Fruit fly (Drosophila melanogaster) whole organism, embryonic: ENCODE measurements around the gene PRL-1.

ENCODE experiments used
- Awh ChIP-seq: fragments of 200-800 bp; sonication (Bioruptor generic); IDR thresholded peaks from 2 replicates; pipeline ENCODE4, ENCODE4 v1.3.6; 2022; ENCODE audit warnings: missing biosample characterization, missing genetic modification characterization
- CG10267 ChIP-seq: fragments of 200-800 bp; sonication (Bioruptor generic); optimal IDR thresholded peaks from 2 replicates; lab custom pipeline; 2018; ENCODE audit warnings: missing biosample characterization, mild to moderate bottlenecking, missing genetic modification characterization, moderate library complexity
- CG10274 ChIP-seq: fragments of 200-800 bp; sonication (Bioruptor generic); optimal IDR thresholded peaks from 3 replicates; lab custom pipeline; 2017; ENCODE audit warnings: missing biosample characterization, mild to moderate bottlenecking, missing genetic modification characterization
- CG10462 ChIP-seq: fragments of 200-800 bp; sonication (Bioruptor generic); optimal IDR thresholded peaks from 2 replicates; lab custom pipeline; 2016; ENCODE audit warnings: missing biosample characterization, missing genetic modification characterization
- CG10543 ChIP-seq: fragments of 200-800 bp; sonication (Bioruptor generic); optimal IDR thresholded peaks from 3 replicates; lab custom pipeline; 2017; ENCODE audit warnings: missing biosample characterization, mild to moderate bottlenecking, missing genetic modification characterization, moderate library complexity
- CG12299 ChIP-seq: fragments of 200-800 bp; sonication (Bioruptor generic); optimal IDR thresholded peaks from 2 replicates; lab custom pipeline; 2018; ENCODE audit warnings: missing biosample characterization, mild to moderate bottlenecking, missing genetic modification characterization
- CG12942 ChIP-seq: fragments of 200-800 bp; sonication (Bioruptor generic); optimal IDR thresholded peaks from 3 replicates; lab custom pipeline; 2016; ENCODE audit warnings: missing biosample characterization, missing genetic modification characterization
- CG13424 ChIP-seq: fragments of 200-800 bp; sonication (Bioruptor generic); optimal IDR thresholded peaks from 2 replicates; lab custom pipeline; 2019; ENCODE audit warnings: missing biosample characterization, mild to moderate bottlenecking, missing genetic modification characterization, moderate library complexity
- CG15073 ChIP-seq: fragments of 200-800 bp; sonication (Bioruptor generic); optimal IDR thresholded peaks from 2 replicates; lab custom pipeline; 2016; ENCODE audit warnings: missing biosample characterization, missing genetic modification characterization
- CG1529 ChIP-seq: fragments of 200-800 bp; sonication (Bioruptor generic); optimal IDR thresholded peaks from 3 replicates; lab custom pipeline; 2018; ENCODE audit warnings: missing biosample characterization, missing genetic modification characterization
- CG1603 ChIP-seq: fragments of 200-800 bp; sonication (Bioruptor generic); optimal IDR thresholded peaks from 2 replicates; lab custom pipeline; 2019; ENCODE audit warnings: missing biosample characterization, mild to moderate bottlenecking, missing genetic modification characterization, moderate library complexity
- CG1792 ChIP-seq: fragments of 200-800 bp; sonication (Bioruptor generic); optimal IDR thresholded peaks from 2 replicates; lab custom pipeline; 2016; ENCODE audit warnings: missing biosample characterization, missing genetic modification characterization
- CG2129 ChIP-seq: fragments of 200-800 bp; sonication (Bioruptor generic); IDR thresholded peaks from 2 replicates; pipeline ENCODE4 v1.3.6; 2022; ENCODE audit warnings: missing biosample characterization, missing genetic modification characterization; ENCODE audit not compliant: partially characterized antibody
- CG32767 ChIP-seq: fragments of 200-800 bp; sonication (Bioruptor generic); IDR thresholded peaks from 2 replicates; pipeline ENCODE4 v1.3.6; 2022; ENCODE audit warnings: missing biosample characterization, missing genetic modification characterization
- CG8089 ChIP-seq: fragments of 200-800 bp; sonication (Bioruptor generic); optimal IDR thresholded peaks from 3 replicates; lab custom pipeline; 2016; ENCODE audit warnings: missing biosample characterization, missing genetic modification characterization
- CG8290 ChIP-seq, 3 experiments: fragments of 200-800 bp; sonication (Bioruptor generic); optimal IDR thresholded peaks; 2 replicates each; lab custom pipeline; 2016 to 2019; ENCODE audit warnings: missing biosample characterization in 3 of 3, missing genetic modification characterization in 3 of 3, mild to moderate bottlenecking in 2 of 3, moderate library complexity in 1 of 3
- CG8388 ChIP-seq: fragments of 200-800 bp; sonication (Bioruptor generic); optimal IDR thresholded peaks from 2 replicates; lab custom pipeline; 2019; ENCODE audit warnings: missing biosample characterization, mild to moderate bottlenecking, missing genetic modification characterization, moderate library complexity
- CG9817 ChIP-seq: fragments of 200-800 bp; sonication (Bioruptor generic); optimal IDR thresholded peaks from 2 replicates; lab custom pipeline; 2018; ENCODE audit warnings: missing biosample characterization, mild to moderate bottlenecking, missing genetic modification characterization, moderate library complexity
- CHES-1-like ChIP-seq: fragments of 200-800 bp; sonication (Bioruptor generic); optimal IDR thresholded peaks from 2 replicates; lab custom pipeline; 2016; ENCODE audit warnings: missing biosample characterization, missing genetic modification characterization
- D ChIP-seq, 2 experiments: fragments of 200-800 bp in 1 of 2; fragments of >200 bp in 1 of 2; sonication (Bioruptor generic) in 1 of 2; optimal IDR thresholded peaks; 2 replicates in 1 of 2; 3 replicates in 1 of 2; lab custom pipeline; 2017; ENCODE audit warnings: mild to moderate bottlenecking in 1 of 2, missing biosample characterization in 1 of 2, missing genetic modification characterization in 1 of 2, missing genetic modification reagents in 1 of 2
- D19B ChIP-seq: fragments of 200-800 bp; sonication (Bioruptor generic); optimal IDR thresholded peaks from 2 replicates; lab custom pipeline; 2017; ENCODE audit warnings: missing biosample characterization, mild to moderate bottlenecking, missing genetic modification characterization
- HLH4C ChIP-seq: fragments of 200-800 bp; sonication (Bioruptor generic); IDR thresholded peaks from 3 replicates; pipeline ENCODE4 v1.3.6; 2022; ENCODE audit warnings: missing biosample characterization, missing genetic modification characterization; ENCODE audit not compliant: partially characterized antibody
- HmgD ChIP-seq: fragments of 200-800 bp; sonication (Bioruptor generic); optimal IDR thresholded peaks from 3 replicates; lab custom pipeline; 2016; ENCODE audit warnings: missing biosample characterization, missing genetic modification characterization
- MESR4 ChIP-seq: fragments of 200-800 bp; sonication (Bioruptor generic); optimal IDR thresholded peaks from 2 replicates; lab custom pipeline; 2018; ENCODE audit warnings: missing biosample characterization, mild to moderate bottlenecking, missing genetic modification characterization, moderate library complexity
- Myb ChIP-seq: fragments of 200-800 bp; sonication (Bioruptor generic); optimal IDR thresholded peaks from 2 replicates; lab custom pipeline; 2016; ENCODE audit warnings: missing biosample characterization, missing genetic modification characterization
- NFAT ChIP-seq: fragments of 200-800 bp; sonication (Bioruptor generic); IDR thresholded peaks from 2 replicates; pipeline ENCODE4 v1.3.6; 2022; ENCODE audit warnings: missing biosample characterization, missing genetic modification characterization
- Nf-YB ChIP-seq: fragments of 200-800 bp; sonication (Bioruptor generic); optimal IDR thresholded peaks from 3 replicates; lab custom pipeline; 2019; ENCODE audit warnings: missing biosample characterization, mild to moderate bottlenecking, missing genetic modification characterization, moderate library complexity
- Ptx1 ChIP-seq: fragments of 200-800 bp; sonication (Bioruptor generic); IDR thresholded peaks from 2 replicates; pipeline ENCODE4 v1.3.6; 2022; ENCODE audit warnings: missing biosample characterization, missing genetic modification characterization
- Stat92E ChIP-seq, 3 experiments: fragments of >200 bp in 2 of 3; fragments of 200-800 bp in 1 of 3; sonication (Bioruptor generic) in 1 of 3; optimal IDR thresholded peaks; 2 replicates each; lab custom pipeline; 2017 to 2019; ENCODE audit warnings: missing biosample characterization in 3 of 3, missing genetic modification characterization in 3 of 3, mild to moderate bottlenecking in 1 of 3, moderate library complexity in 1 of 3
- ase ChIP-seq: fragments of 200-800 bp; sonication (Bioruptor generic); IDR thresholded peaks from 3 replicates; pipeline ENCODE4 v1.3.6; 2022; ENCODE audit warnings: missing biosample characterization, missing genetic modification characterization
- chif ChIP-seq, 2 experiments: fragments of 200-800 bp; sonication (Bioruptor generic); optimal IDR thresholded peaks; 3 replicates each; lab custom pipeline; 2016; ENCODE audit warnings: missing biosample characterization in 2 of 2, missing genetic modification characterization in 2 of 2
- croc ChIP-seq: fragments of 200-800 bp; sonication (Bioruptor generic); conservative IDR thresholded peaks from 3 replicates; pipeline ENCODE4 v1.3.6; 2022; ENCODE audit warnings: missing biosample characterization, missing genetic modification characterization
- crol ChIP-seq: fragments of 200-800 bp; sonication (Bioruptor generic); IDR thresholded peaks from 2 replicates; pipeline ENCODE4 v1.3.6; 2022; ENCODE audit warnings: missing biosample characterization, missing genetic modification characterization
- dan ChIP-seq: fragments of 200-800 bp; sonication (Bioruptor generic); IDR thresholded peaks from 2 replicates; pipeline ENCODE4 v1.3.6; 2022; ENCODE audit warnings: missing biosample characterization, missing genetic modification characterization
- dm ChIP-seq: fragments of 200-800 bp; sonication (Bioruptor generic); optimal IDR thresholded peaks from 3 replicates; lab custom pipeline; 2016; ENCODE audit warnings: missing biosample characterization, missing genetic modification characterization
- fd3F ChIP-seq: fragments of 200-800 bp; sonication (Bioruptor generic); optimal IDR thresholded peaks from 2 replicates; lab custom pipeline; 2018; ENCODE audit warnings: missing biosample characterization, mild to moderate bottlenecking, missing genetic modification characterization, moderate library complexity
- gcm ChIP-seq: fragments of 200-800 bp; sonication (Bioruptor generic); optimal IDR thresholded peaks from 2 replicates; lab custom pipeline; 2019; ENCODE audit warnings: missing biosample characterization, mild to moderate bottlenecking, missing genetic modification characterization, moderate library complexity
- her ChIP-seq: fragments of 200-800 bp; sonication (Bioruptor generic); optimal IDR thresholded peaks from 2 replicates; lab custom pipeline; 2016; ENCODE audit warnings: missing biosample characterization, missing genetic modification characterization
- jumu ChIP-seq: fragments of 200-800 bp; sonication (Bioruptor generic); optimal IDR thresholded peaks from 3 replicates; lab custom pipeline; 2016; ENCODE audit warnings: missing biosample characterization, missing genetic modification characterization
- lab ChIP-seq: fragments of 200-800 bp; sonication (Bioruptor generic); optimal IDR thresholded peaks from 3 replicates; lab custom pipeline; 2017; ENCODE audit warnings: missing biosample characterization, missing genetic modification characterization, mild to moderate bottlenecking, moderate library complexity, missing genetic modification reagents
- mam ChIP-seq: fragments of 200-800 bp; sonication (Bioruptor generic); optimal IDR thresholded peaks from 3 replicates; lab custom pipeline; 2016; ENCODE audit warnings: missing biosample characterization, missing genetic modification characterization
- nau ChIP-seq: fragments of 200-800 bp; sonication (Bioruptor generic); optimal IDR thresholded peaks from 3 replicates; lab custom pipeline; 2017; ENCODE audit warnings: missing biosample characterization, mild to moderate bottlenecking, missing genetic modification characterization, missing genetic modification reagents
- oc ChIP-seq: fragments of 200-800 bp; sonication (Bioruptor generic); optimal IDR thresholded peaks from 2 replicates; lab custom pipeline; 2018; ENCODE audit warnings: missing biosample characterization, mild to moderate bottlenecking, missing genetic modification characterization, moderate library complexity
- pho ChIP-seq: fragments of 200-800 bp; sonication (Bioruptor generic); optimal IDR thresholded peaks from 2 replicates; lab custom pipeline; 2016; ENCODE audit warnings: missing biosample characterization, missing genetic modification characterization
- psq ChIP-seq: fragments of 200-800 bp; sonication (Bioruptor generic); optimal IDR thresholded peaks from 2 replicates; lab custom pipeline; 2017; ENCODE audit warnings: missing biosample characterization, missing genetic modification characterization
- scrt ChIP-seq: fragments of 200-800 bp; sonication (Bioruptor generic); optimal IDR thresholded peaks from 2 replicates; lab custom pipeline; 2018; ENCODE audit warnings: missing biosample characterization, mild to moderate bottlenecking, missing genetic modification characterization, moderate library complexity
- sima ChIP-seq: fragments of 200-800 bp; sonication (Bioruptor generic); optimal IDR thresholded peaks from 2 replicates; lab custom pipeline; 2016; ENCODE audit warnings: missing biosample characterization, missing genetic modification characterization
- tap ChIP-seq: fragments of 200-800 bp; optimal IDR thresholded peaks from 3 replicates; lab custom pipeline; 2019; ENCODE audit warnings: missing biosample characterization, mild to moderate bottlenecking, missing genetic modification characterization, moderate library complexity
- trh ChIP-seq: fragments of 200-800 bp; sonication (Bioruptor generic); optimal IDR thresholded peaks from 2 replicates; lab custom pipeline; 2016; ENCODE audit warnings: missing biosample characterization, missing genetic modification characterization

Gene PRL-1

dm6 chr2L:16279774-16280252, 22.4 kb upstream of the PRL-1 start (continued):
- TF ChIP-seq sima (GFP tag; lab: Kevin White, UChicago): peak; percentile 51
- peak; percentile 75 for TF ChIP-seq CG12299 (tag; lab: Kevin White, UChicago)
- peak; percentile 89 for TF ChIP-seq CG10267
- peak; percentile 40 for TF ChIP-seq pho
- TF ChIP-seq her (GFP tag; lab: Kevin White, UChicago): peak; percentile 58
- TF ChIP-seq CG8290 (GFP tag; optimal IDR thresholded peaks at IDR 0.05; lab: Kevin White, UChicago): peak; percentile 73
- peak; percentile 64 to 75 for TF ChIP-seq CG8290 (tag; optimal IDR thresholded peaks at IDR 0.05; lab: Kevin White, UChicago)
- TF ChIP-seq CG1603 (tag; lab: Kevin White, UChicago): peak; percentile 87
- TF ChIP-seq CG13424: peak; percentile 95
- peak; percentile 84 for TF ChIP-seq CG32767 (GFP tag; lab: Robert Waterston, UW)
- peak; percentile 79 for TF ChIP-seq CG9817 (tag; lab: Kevin White, UChicago)
- peak; percentile 71; the same call in 2 of the 3 replicates for TF ChIP-seq ase (GFP tag; lab: Robert Waterston, UW)
- no peak for TF ChIP-seq HLH4C (GFP tag; lab: Robert Waterston, UW)
- peak; percentile 94 for TF ChIP-seq CG8388 (GFP tag; lab: Kevin White, UChicago)
- TF ChIP-seq Nf-YB (GFP tag; lab: Kevin White, UChicago): peak; percentile 80
- peak; percentile 81 for TF ChIP-seq trh (GFP tag; lab: Kevin White, UChicago)
- peak; percentile 81 for TF ChIP-seq psq (GFP tag; lab: Kevin White, UChicago)
- no peak for TF ChIP-seq Stat92E (GFP tag; optimal IDR thresholded peaks at IDR 0.05; lab: Kevin White, UChicago)
- peak; percentile 89 for TF ChIP-seq oc (tag; lab: Kevin White, UChicago)
- peak; percentile 65 for TF ChIP-seq CG15073
- peak; percentile 77 for TF ChIP-seq CHES-1-like
- peak; percentile 86 to 94 for TF ChIP-seq chif (GFP tag; optimal IDR thresholded peaks at IDR 0.05; lab: Kevin White, UChicago)
- TF ChIP-seq nau (GFP tag; lab: Kevin White, UChicago): peak; percentile 93
- peak; percentile 92 for TF ChIP-seq tap (tag; lab: Kevin White, UChicago)
- peak; percentile 74 for TF ChIP-seq scrt (GFP tag; lab: Kevin White, UChicago)
- peak; percentile 24 for TF ChIP-seq MESR4 (GFP tag; lab: Kevin White, UChicago)
- TF ChIP-seq HmgD (GFP tag; lab: Kevin White, UChicago): no peak
- peak; percentile 66 for TF ChIP-seq CG10543 (GFP tag; lab: Kevin White, UChicago)
- TF ChIP-seq CG10462 (GFP tag; lab: Kevin White, UChicago): peak; percentile 89
- peak; percentile 95 for TF ChIP-seq gcm (GFP tag; lab: Kevin White, UChicago)
- peak; percentile 92 for TF ChIP-seq CG1529 (GFP tag; lab: Kevin White, UChicago)
- no peak for TF ChIP-seq D (optimal IDR thresholded peaks at IDR 0.05; lab: Kevin White, UChicago)
- TF ChIP-seq D (GFP tag; optimal IDR thresholded peaks at IDR 0.05; lab: Kevin White, UChicago): peak; percentile 90
- no peak for TF ChIP-seq dan (GFP tag; lab: Robert Waterston, UW)
- TF ChIP-seq CG12942 (GFP tag; lab: Kevin White, UChicago): peak; percentile 88
- TF ChIP-seq lab: peak; percentile 84
- TF ChIP-seq fd3F (GFP tag; lab: Kevin White, UChicago): peak; percentile 85
- TF ChIP-seq CG10274 (GFP tag; lab: Kevin White, UChicago): peak; percentile 99
- TF ChIP-seq Ptx1 (GFP tag; lab: Robert Waterston, UW): peak; percentile 89
- TF ChIP-seq CG2129 (GFP tag; lab: Robert Waterston, UW): no peak
- TF ChIP-seq NFAT: no peak
- TF ChIP-seq dm (GFP tag; lab: Kevin White, UChicago): peak; percentile 52
- TF ChIP-seq CG1792 (GFP tag; lab: Kevin White, UChicago): peak; percentile 57
- TF ChIP-seq Myb (GFP tag; lab: Kevin White, UChicago): peak; percentile 46
- TF ChIP-seq CG8089 (GFP tag; lab: Kevin White, UChicago): peak; percentile 81
- TF ChIP-seq D19B (GFP tag; lab: Kevin White, UChicago): peak; percentile 72
- peak; percentile 68; the same call in 1 of the 2 replicates for TF ChIP-seq Awh (GFP tag; lab: Robert Waterston, UW)
- TF ChIP-seq mam (GFP tag; lab: Kevin White, UChicago): peak; percentile 80
- peak; percentile 74 for TF ChIP-seq jumu (GFP tag; lab: Kevin White, UChicago)
- 0 out of 2 replicates have a peak, but pooled peaks have one; percentile 8 for TF ChIP-seq crol (GFP tag; lab: Robert Waterston, UW)
- peak; percentile 80 for TF ChIP-seq croc (GFP tag; lab: Robert Waterston, UW)
